Fruit fly (Drosophila melanogaster): ENCODE measurements around the gene vkg.

DNA sequence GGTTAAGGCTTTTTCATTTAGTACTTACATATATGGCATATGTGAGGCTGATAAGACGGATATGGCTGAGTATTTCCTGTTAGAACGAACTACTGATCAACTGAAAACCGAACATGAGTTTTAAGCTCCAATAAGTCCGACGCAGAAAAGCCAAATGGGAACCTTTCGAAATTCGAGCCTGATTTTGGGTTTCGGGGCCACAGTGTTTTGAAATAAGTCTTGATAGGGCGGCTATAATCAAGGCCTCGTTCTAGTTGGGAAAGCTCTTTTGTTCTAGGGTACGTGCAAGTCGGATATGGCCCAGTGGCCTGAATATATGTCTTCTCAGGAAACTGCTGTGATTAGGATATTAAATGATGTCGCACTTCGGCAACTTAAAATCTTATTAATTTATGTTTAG lies at the start of gene vkg:
- no peak for TF ChIP-seq CG9948 (tag; optimal IDR thresholded peaks at IDR 0.05)
- TF ChIP-seq Ets98B (GFP tag; IDR thresholded peaks at IDR 0.05), result no peak
- no peak for TF ChIP-seq rn (GFP tag; IDR thresholded peaks at IDR 0.05)
- no peak for TF ChIP-seq EcR (GFP tag; optimal IDR thresholded peaks at IDR 0.05)
- TF ChIP-seq CG4496 (GFP tag; IDR thresholded peaks at IDR 0.05), result no peak
- no peak for TF ChIP-seq CG32121 (GFP tag; IDR thresholded peaks at IDR 0.05)
- TF ChIP-seq fd96Ca (GFP tag; IDR thresholded peaks at IDR 0.05), result no peak
- TF ChIP-seq CG14655 (GFP tag; optimal IDR thresholded peaks at IDR 0.05), result no peak
- no peak for TF ChIP-seq Snoo (tag; optimal IDR thresholded peaks at IDR 0.05)
- TF ChIP-seq Pif1B (GFP tag; optimal IDR thresholded peaks at IDR 0.05), result no peak
- TF ChIP-seq gl (tag; optimal IDR thresholded peaks at IDR 0.05), result no peak
- TF ChIP-seq CG8159 (tag; optimal IDR thresholded peaks at IDR 0.05), result no peak
- TF ChIP-seq CG15710 (tag; optimal IDR thresholded peaks at IDR 0.05), result no peak
